Worm (Caenorhabditis elegans) whole organism, L1 larva: ENCODE measurements around the gene Y47D3A.21.

Source experiments
- C04F5.9 ChIP-seq: sonication (generic microtip); optimal IDR thresholded peaks from 2 replicates; lab custom pipeline; 2016; ENCODE audit warnings: missing genetic modification characterization, missing compliant biosample characterization
- C16A3.4 ChIP-seq: fragments of 150-350 bp; optimal IDR thresholded peaks from 2 replicates; lab custom pipeline; 2014; ENCODE audit warnings: missing biosample characterization, missing genetic modification characterization
- C34B4.2 ChIP-seq: sonication (generic microtip); optimal IDR thresholded peaks from 2 replicates; lab custom pipeline; 2017; ENCODE audit warnings: mild to moderate bottlenecking, missing genetic modification characterization, missing compliant biosample characterization
- alr-1 ChIP-seq: fragments of 200-800 bp; sonication (Bioruptor generic); optimal IDR thresholded peaks from 2 replicates; lab custom pipeline; 2018; ENCODE audit warnings: borderline replicate concordance, mild to moderate bottlenecking, missing genetic modification characterization, missing compliant biosample characterization
- ama-1 ChIP-seq: fragments of 150-350 bp; optimal IDR thresholded peaks from 2 replicates; lab custom pipeline; 2014
- ceh-82 ChIP-seq, 3 experiments: fragments of 150-350 bp in 1 of 3; sonication (generic microtip) in 2 of 3; optimal IDR thresholded peaks; 2 replicates each; lab custom pipeline; 2014 to 2017; ENCODE audit warnings: missing biosample characterization in 3 of 3, missing genetic modification characterization in 3 of 3
- ceh-90 ChIP-seq: sonication (generic microtip); optimal IDR thresholded peaks from 2 replicates; lab custom pipeline; 2016; ENCODE audit warnings: missing genetic modification characterization, missing compliant biosample characterization
- dpl-1 ChIP-seq, 3 experiments: fragments of 150-350 bp in 2 of 3; sonication (generic microtip) in 1 of 3; optimal IDR thresholded peaks; 2 replicates each; lab custom pipeline; 2014 to 2017; ENCODE audit warnings: missing biosample characterization in 3 of 3, missing genetic modification characterization in 3 of 3, missing genetic modification reagents in 3 of 3
- dsc-1 ChIP-seq: sonication (generic microtip); optimal IDR thresholded peaks from 2 replicates; lab custom pipeline; 2016; ENCODE audit warnings: mild to moderate bottlenecking, missing genetic modification characterization, missing compliant biosample characterization
- efl-3 ChIP-seq: fragments of 200-800 bp; sonication (Bioruptor generic); optimal IDR thresholded peaks from 2 replicates; lab custom pipeline; 2018; ENCODE audit warnings: mild to moderate bottlenecking, missing genetic modification characterization, missing compliant biosample characterization
- egl-27 ChIP-seq, 2 experiments: fragments of 150-350 bp in 1 of 2; sonication (generic microtip); optimal IDR thresholded peaks; 3 replicates each; lab custom pipeline; 2017 to 2018; ENCODE audit warnings: missing biosample characterization in 2 of 2, missing genetic modification characterization in 2 of 2, missing genetic modification reagents in 2 of 2
- elt-2 ChIP-seq: sonication (generic microtip); optimal IDR thresholded peaks from 2 replicates; lab custom pipeline; 2016; ENCODE audit warnings: missing genetic modification characterization, mild to moderate bottlenecking, inconsistent platforms, missing compliant biosample characterization, missing genetic modification reagents
- elt-3 ChIP-seq, 6 experiments: fragments of 150-350 bp in 1 of 6; sonication (generic microtip); optimal IDR thresholded peaks; 2 replicates each; lab custom pipeline; 2017 to 2018; ENCODE audit warnings: missing biosample characterization in 6 of 6, missing genetic modification characterization in 6 of 6, inconsistent platforms in 1 of 6
- fos-1 ChIP-seq: fragments of 150-350 bp; optimal IDR thresholded peaks from 2 replicates; lab custom pipeline; 2014; ENCODE audit warnings: missing biosample characterization, missing genetic modification characterization
- hlh-4 ChIP-seq: sonication (generic microtip); optimal IDR thresholded peaks from 2 replicates; lab custom pipeline; 2016; ENCODE audit warnings: mild to moderate bottlenecking, missing genetic modification characterization, missing compliant biosample characterization
- jun-1 ChIP-seq: fragments of 150-350 bp; optimal IDR thresholded peaks from 2 replicates; lab custom pipeline; 2014; ENCODE audit warnings: missing biosample characterization, missing genetic modification reagents, missing genetic modification characterization
- lin-13 ChIP-seq: fragments of 150-350 bp; optimal IDR thresholded peaks from 2 replicates; lab custom pipeline; 2014; ENCODE audit warnings: missing biosample characterization, missing genetic modification reagents, missing genetic modification characterization
- lin-14 ChIP-seq: fragments of 200-800 bp; sonication (Bioruptor generic); optimal IDR thresholded peaks from 2 replicates; lab custom pipeline; 2018; ENCODE audit warnings: mild to moderate bottlenecking, missing genetic modification characterization, moderate library complexity, missing compliant biosample characterization
- lin-15B ChIP-seq: fragments of 150-350 bp; sonication (generic microtip); optimal IDR thresholded peaks from 3 replicates; lab custom pipeline; 2014; ENCODE audit warnings: missing biosample characterization, missing genetic modification characterization
- lin-35 ChIP-seq, 2 experiments: fragments of 150-350 bp; optimal IDR thresholded peaks; 2 replicates each; lab custom pipeline; 2014; ENCODE audit warnings: missing biosample characterization in 2 of 2, missing genetic modification characterization in 2 of 2, missing genetic modification reagents in 2 of 2
- lin-39 ChIP-seq: fragments of 150-350 bp; optimal IDR thresholded peaks from 2 replicates; lab custom pipeline; 2014; ENCODE audit warnings: missing biosample characterization, missing genetic modification reagents, missing genetic modification characterization
- nhr-11 ChIP-seq: fragments of 150-350 bp; optimal IDR thresholded peaks from 2 replicates; lab custom pipeline; 2014; ENCODE audit warnings: missing biosample characterization, missing genetic modification characterization
- nhr-20 ChIP-seq: sonication (generic microtip); optimal IDR thresholded peaks from 2 replicates; lab custom pipeline; 2016; ENCODE audit warnings: mild to moderate bottlenecking, missing genetic modification characterization, missing compliant biosample characterization
- nhr-237 ChIP-seq: fragments of 150-350 bp; optimal IDR thresholded peaks from 2 replicates; lab custom pipeline; 2014; ENCODE audit warnings: missing biosample characterization, missing genetic modification characterization
- nhr-28 ChIP-seq: fragments of 150-350 bp; optimal IDR thresholded peaks from 2 replicates; lab custom pipeline; 2014; ENCODE audit warnings: missing biosample characterization, missing genetic modification characterization
- nhr-85 ChIP-seq: sonication (generic microtip); peaks from one replicate; lab custom pipeline; 2016; ENCODE audit warnings: missing genetic modification characterization, inconsistent platforms, missing compliant biosample characterization
- nhr-90 ChIP-seq: sonication (generic microtip); optimal IDR thresholded peaks from 2 replicates; lab custom pipeline; 2016; ENCODE audit warnings: mild to moderate bottlenecking, missing genetic modification characterization, missing compliant biosample characterization; ENCODE audit not compliant: poor library complexity
- pag-3 ChIP-seq: sonication (generic microtip); optimal IDR thresholded peaks from 2 replicates; lab custom pipeline; 2017; ENCODE audit warnings: missing genetic modification characterization, mild to moderate bottlenecking, missing compliant biosample characterization, antibody characterized with exemption, borderline replicate concordance; ENCODE audit not compliant: insufficient read depth
- pax-3 ChIP-seq: fragments of 200-800 bp; sonication (Bioruptor generic); optimal IDR thresholded peaks from 2 replicates; lab custom pipeline; 2018; ENCODE audit warnings: mild to moderate bottlenecking, missing genetic modification characterization, moderate library complexity, missing compliant biosample characterization
- pqm-1 ChIP-seq: sonication (generic microtip); optimal IDR thresholded peaks from 3 replicates; lab custom pipeline; 2017; ENCODE audit warnings: missing biosample characterization, missing genetic modification characterization
- rnt-1 ChIP-seq: sonication (generic microtip); optimal IDR thresholded peaks from 2 replicates; lab custom pipeline; 2016; ENCODE audit warnings: mild to moderate bottlenecking, missing genetic modification characterization, moderate library complexity, missing compliant biosample characterization
- skn-1 ChIP-seq: fragments of 150-350 bp; optimal IDR thresholded peaks from 2 replicates; lab custom pipeline; 2014; ENCODE audit warnings: missing biosample characterization, missing genetic modification characterization
- snpc-4 ChIP-seq: fragments of 150-350 bp; optimal IDR thresholded peaks from 2 replicates; lab custom pipeline; 2014; ENCODE audit warnings: missing biosample characterization, missing genetic modification characterization
- snu-23 ChIP-seq: sonication (generic microtip); optimal IDR thresholded peaks from 2 replicates; lab custom pipeline; 2016; ENCODE audit warnings: missing genetic modification characterization, missing compliant biosample characterization
- sup-37 ChIP-seq: fragments of 200-800 bp; sonication (Bioruptor generic); optimal IDR thresholded peaks from 2 replicates; lab custom pipeline; 2018; ENCODE audit warnings: mild to moderate bottlenecking, missing genetic modification characterization, missing compliant biosample characterization
- unc-130 ChIP-seq: fragments of 150-350 bp; optimal IDR thresholded peaks from 2 replicates; lab custom pipeline; 2017; ENCODE audit warnings: missing biosample characterization, missing genetic modification characterization, inconsistent platforms
- xbp-1 ChIP-seq: sonication (generic microtip); optimal IDR thresholded peaks from 2 replicates; lab custom pipeline; 2016; ENCODE audit warnings: missing genetic modification characterization, missing compliant biosample characterization
- zip-4 ChIP-seq: fragments of 200-800 bp; sonication (Bioruptor generic); optimal IDR thresholded peaks from 2 replicates; lab custom pipeline; 2018; ENCODE audit warnings: mild to moderate bottlenecking, missing genetic modification characterization, moderate library complexity, missing compliant biosample characterization
- ztf-11 ChIP-seq, 2 experiments: sonication (generic microtip); optimal IDR thresholded peaks; 2 replicates each; lab custom pipeline; 2016 to 2017; ENCODE audit warnings: missing genetic modification characterization in 2 of 2, missing biosample characterization in 1 of 2, missing compliant biosample characterization in 1 of 2
- ztf-4 ChIP-seq: fragments of 150-350 bp; optimal IDR thresholded peaks from 2 replicates; lab custom pipeline; 2014; ENCODE audit warnings: missing biosample characterization, missing genetic modification characterization

Gene Y47D3A.21

ce11 chrIII:11290554-11290953 lies 11.8 kb upstream of the Y47D3A.21 start, which contains the start of the genes gly-9, mib-1 and smc-3 (continued):
- TF ChIP-seq fos-1 (no peak), egl-27 (tag; optimal IDR thresholded peaks at IDR 0.05; lab: Kevin White, UChicago) (no peak), dsc-1 (tag; lab: Kevin White, UChicago) (peak; percentile 89), hlh-4 (peak; percentile 33), ztf-4 (tag; lab: Kevin White, UChicago) (no peak), alr-1 (tag; lab: Kevin White, UChicago) (no peak), elt-2 (tag; lab: Kevin White, UChicago) (peak; percentile 45), xbp-1 (tag; lab: Kevin White, UChicago) (peak; percentile 85), ceh-82 (tag; optimal IDR thresholded peaks at IDR 0.05; lab: Kevin White, UChicago) (peak; percentile 26 to 82 (median 58)), unc-130 (tag; lab: Kevin White, UChicago) (no peak), lin-35 (GFP tag; optimal IDR thresholded peaks at IDR 0.05; lab: Kevin White, UChicago) (peak; percentile 90 to 91), dpl-1 (GFP tag; optimal IDR thresholded peaks at IDR 0.05; lab: Kevin White, UChicago) (peak; percentile 87 to 91 (median 88)), rnt-1 (peak; percentile 98), lin-13 (GFP tag; lab: Kevin White, UChicago) (peak; percentile 76), nhr-20 (tag; lab: Kevin White, UChicago) (peak; percentile 83), C04F5.9 (peak; percentile 75), ztf-11 (tag; optimal IDR thresholded peaks at IDR 0.05; lab: Kevin White, UChicago) (peak in 1 of 2 experiments; percentile 96), snu-23 (GFP tag; lab: Kevin White, UChicago) (peak; percentile 87), C16A3.4 (peak; percentile 9), pag-3 (tag; lab: Kevin White, UChicago) (no peak), zip-4 (GFP tag; lab: Kevin White, UChicago) (no peak), efl-3 (GFP tag; lab: Kevin White, UChicago) (peak; percentile 26), pax-3 (tag; lab: Kevin White, UChicago) (peak; percentile 90), skn-1 (peak; percentile 79), C34B4.2 (tag; lab: Kevin White, UChicago) (no peak), nhr-11 (no peak), lin-14 (GFP tag; lab: Kevin White, UChicago) (no peak), sup-37 (no peak), nhr-237 (no peak), ama-1 (lab: Kevin White, UChicago) (no peak), lin-15B (tag; lab: Kevin White, UChicago) (peak; percentile 70), ceh-90 (tag; lab: Kevin White, UChicago) (peak; percentile 95), snpc-4 (tag; lab: Kevin White, UChicago) (peak; percentile 66), jun-1 (tag; lab: Kevin White, UChicago) (no peak), elt-3 (tag; optimal IDR thresholded peaks at IDR 0.05; lab: Kevin White, UChicago) (peak in 1 of 6 experiments; percentile 36)

ce11 chrIII:11289876-11290275 lies 11.2 kb upstream of the Y47D3A.21 start:
- TF ChIP-seq lin-39 (tag; lab: Kevin White, UChicago) = no peak
- TF ChIP-seq jun-1 (tag; lab: Kevin White, UChicago) = no peak
- TF ChIP-seq pqm-1 (tag; lab: Kevin White, UChicago) = no peak
- TF ChIP-seq nhr-90 (tag; lab: Kevin White, UChicago) = no peak
- TF ChIP-seq nhr-11 = no peak
- TF ChIP-seq nhr-85 (tag; lab: Kevin White, UChicago) = no peak
- TF ChIP-seq nhr-28 (tag; lab: Kevin White, UChicago) = no peak
- no peak for TF ChIP-seq dpl-1 (GFP tag; optimal IDR thresholded peaks at IDR 0.05; lab: Kevin White, UChicago)
- no peak for TF ChIP-seq elt-3 (tag; optimal IDR thresholded peaks at IDR 0.05; lab: Kevin White, UChicago)
